Fruit fly (Drosophila melanogaster): Measurements from ENCODE around the gene CG5070.

CG5070 gene

dm6 chrX:17202498-17203162, at the start of gene CG5070, which contains the start of gene TTLL1A:
Gene CG5070 (plus strand): TSS chrX:17203112.
Gene TTLL1A (minus strand): TSS chrX:17202598.
- no peak for TF ChIP-seq CG17801 (GFP tag; optimal IDR thresholded peaks at IDR 0.05; ENCODE audit: partially characterized antibody)

- TF ChIP-seq CG17801 (GFP tag; optimal IDR thresholded peaks at IDR 0.05; ENCODE audit: partially characterized antibody) = no peak
Measured at dm6 chrX:17159116-17159515, 43.8 kb upstream of the CG5070 start, which contains the start of gene xmas. Gene xmas (minus strand): TSS chrX:17159306.

dm6 chrX:17159819-17160218, 43.1 kb upstream of the CG5070 start, which contains the start of gene baz:
Gene baz (plus strand): TSS chrX:17160006.
- no peak for TF ChIP-seq CG17801 (GFP tag; optimal IDR thresholded peaks at IDR 0.05; ENCODE audit: partially characterized antibody)

- no peak for TF ChIP-seq CG17801 (GFP tag; optimal IDR thresholded peaks at IDR 0.05; ENCODE audit: partially characterized antibody)
Measured at dm6 chrX:17160396-17161040, 42.4 kb upstream of the CG5070 start.

DNA sequence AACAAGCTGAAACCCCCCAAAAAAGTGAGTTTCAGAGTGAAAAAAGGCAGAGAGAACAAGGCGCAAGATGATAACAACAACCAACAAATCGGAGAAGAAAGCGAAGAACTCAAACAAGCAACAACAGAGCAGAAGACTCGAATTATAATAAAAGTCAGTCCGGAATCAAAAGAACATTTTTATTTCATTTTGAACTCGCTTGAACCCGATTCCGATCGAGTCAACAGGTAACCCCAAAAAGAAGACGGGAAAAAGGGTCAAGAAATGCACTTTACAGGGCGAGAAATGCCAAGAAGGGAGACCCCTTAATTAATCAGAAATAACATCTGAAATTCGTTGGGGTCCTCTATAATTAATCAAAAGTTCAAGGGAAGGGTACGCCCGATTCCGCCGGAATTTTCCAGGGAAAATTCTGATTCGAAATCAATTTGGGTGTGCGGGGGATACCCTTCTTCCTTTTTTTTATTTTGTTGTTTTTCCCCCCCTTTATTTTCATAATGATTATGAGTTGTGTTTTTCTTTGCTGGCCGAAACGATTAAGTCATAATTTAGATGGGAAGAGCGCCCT, 40.4 kb upstream of the CG5070 start:
- TF ChIP-seq CG17801 (GFP tag; optimal IDR thresholded peaks at IDR 0.05; ENCODE audit: partially characterized antibody) = no peak

dm6 chrX:17167304-17167703, 35.6 kb upstream of the CG5070 start:
- no peak for TF ChIP-seq CG17801 (GFP tag; optimal IDR thresholded peaks at IDR 0.05; ENCODE audit: partially characterized antibody)

DNA sequence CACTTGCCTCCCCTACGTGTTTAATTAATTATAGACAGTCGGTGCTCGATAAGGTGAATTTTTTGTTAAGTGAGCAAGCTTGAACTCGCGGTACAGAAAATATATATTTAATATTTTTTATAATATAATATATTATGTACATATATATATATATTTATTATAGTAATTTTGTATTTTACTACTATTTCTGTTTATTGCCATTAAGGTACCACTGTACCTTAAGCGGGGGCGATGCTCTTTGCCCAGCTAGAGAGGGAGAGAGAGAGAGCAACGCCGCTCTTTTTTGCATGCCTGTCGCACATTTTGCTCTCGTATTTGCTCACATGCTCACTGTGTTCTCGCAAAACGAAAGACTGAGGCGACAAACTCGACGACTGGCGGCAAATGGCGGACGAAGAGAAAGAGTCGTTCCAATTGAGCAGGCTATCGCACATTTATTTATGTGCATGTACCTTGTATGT, 32.4 kb upstream of the CG5070 start:
- TF ChIP-seq CG17801 (GFP tag; optimal IDR thresholded peaks at IDR 0.05; ENCODE audit: partially characterized antibody) = peak; percentile 10

DNA sequence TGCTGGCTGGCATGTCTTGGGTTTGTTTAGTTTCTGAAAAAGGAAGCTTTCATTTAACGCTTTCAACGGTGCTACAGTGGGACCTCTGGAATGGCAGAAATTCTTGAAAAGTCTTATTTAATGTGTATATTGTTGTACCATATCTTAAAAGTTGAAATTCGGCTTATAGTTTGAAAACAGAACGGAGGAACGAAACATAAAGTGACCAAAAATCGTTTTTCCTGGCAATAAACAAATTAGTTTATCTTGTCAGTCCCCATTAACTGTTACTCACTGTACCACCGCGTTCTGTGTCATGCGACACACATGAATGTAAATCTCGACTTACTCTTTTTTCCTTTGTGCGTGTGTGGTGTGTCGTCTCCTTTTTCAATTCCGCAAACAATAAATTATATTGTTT, 30.8 kb upstream of the CG5070 start:
- no peak for TF ChIP-seq CG17801 (GFP tag; optimal IDR thresholded peaks at IDR 0.05; ENCODE audit: partially characterized antibody)

dm6 chrX:17172777-17173315, 30.1 kb upstream of the CG5070 start:
- no peak for TF ChIP-seq CG17801 (GFP tag; optimal IDR thresholded peaks at IDR 0.05; ENCODE audit: partially characterized antibody)

DNA sequence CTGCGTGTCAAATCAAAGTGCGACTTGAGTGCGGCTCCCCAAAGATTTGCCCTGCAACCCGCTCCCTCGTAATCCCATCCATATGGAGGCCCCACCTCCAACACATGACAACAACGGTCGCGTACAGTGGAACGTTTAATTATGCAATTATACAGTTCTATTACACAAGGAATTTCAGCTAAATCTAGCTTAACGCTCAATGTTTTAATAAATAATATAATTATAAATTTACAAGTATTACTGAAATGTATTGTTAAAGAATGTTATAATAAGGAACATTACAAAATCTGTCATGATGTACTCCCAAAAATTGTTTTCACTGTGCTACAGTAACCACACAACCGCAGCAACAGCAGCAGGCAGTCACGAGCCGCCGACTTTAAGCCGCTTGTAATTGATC, 28.8 kb upstream of the CG5070 start:
- no peak for TF ChIP-seq CG17801 (GFP tag; optimal IDR thresholded peaks at IDR 0.05; ENCODE audit: partially characterized antibody)

DNA sequence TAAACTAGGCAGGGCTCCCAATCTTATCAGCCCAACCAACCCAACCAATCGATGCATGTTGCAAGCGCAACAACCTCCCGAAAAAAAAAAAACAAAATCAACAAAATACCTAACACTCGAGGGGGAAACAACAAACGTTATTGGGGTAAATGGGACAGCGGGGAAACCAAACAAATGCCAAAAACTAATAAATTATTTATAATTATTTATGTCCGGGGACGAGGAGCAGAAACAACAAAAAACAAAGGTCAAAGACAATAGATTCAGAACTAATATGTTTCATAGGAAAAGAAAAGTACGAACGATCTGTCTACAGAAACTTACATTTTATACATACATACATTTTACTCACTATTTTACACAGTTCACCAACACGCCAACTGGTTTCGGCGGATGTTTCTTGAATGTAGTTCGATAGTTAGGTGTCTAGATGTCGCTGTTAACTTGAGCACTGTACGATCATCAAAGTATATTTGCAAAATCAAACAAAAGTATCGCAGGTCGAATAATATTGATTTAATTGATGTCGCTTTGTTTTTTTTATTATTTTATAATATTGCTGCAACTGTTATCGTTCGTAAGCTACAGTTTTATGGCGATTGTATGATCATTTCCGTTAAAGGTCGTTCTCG, 27.2 kb upstream of the CG5070 start:
- no peak for TF ChIP-seq CG17801 (GFP tag; optimal IDR thresholded peaks at IDR 0.05; ENCODE audit: partially characterized antibody)

DNA sequence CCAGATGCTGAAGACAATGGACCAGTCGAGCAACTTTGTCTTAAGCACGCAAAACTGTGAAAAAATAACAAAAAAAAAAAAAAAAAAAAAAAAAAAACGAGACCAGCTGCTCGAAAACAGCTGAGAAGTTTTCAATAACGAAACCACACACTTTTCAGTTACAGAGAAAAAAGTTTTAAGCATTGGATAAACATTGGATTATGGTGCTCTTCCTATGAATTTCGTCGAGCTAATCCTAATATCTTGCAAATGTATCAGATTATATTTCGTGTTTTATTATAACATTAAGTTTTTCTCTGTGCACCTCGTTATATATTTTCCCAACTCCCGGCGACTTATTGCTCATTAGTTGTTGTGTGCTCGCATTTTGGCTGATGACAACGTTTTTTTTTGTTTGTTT, 26.4 kb upstream of the CG5070 start:
- TF ChIP-seq CG17801 (GFP tag; optimal IDR thresholded peaks at IDR 0.05; ENCODE audit: partially characterized antibody) = no peak

- no peak for TF ChIP-seq CG17801 (GFP tag; optimal IDR thresholded peaks at IDR 0.05; ENCODE audit: partially characterized antibody)
Measured at dm6 chrX:17177606-17178005, 25.3 kb upstream of the CG5070 start.

DNA sequence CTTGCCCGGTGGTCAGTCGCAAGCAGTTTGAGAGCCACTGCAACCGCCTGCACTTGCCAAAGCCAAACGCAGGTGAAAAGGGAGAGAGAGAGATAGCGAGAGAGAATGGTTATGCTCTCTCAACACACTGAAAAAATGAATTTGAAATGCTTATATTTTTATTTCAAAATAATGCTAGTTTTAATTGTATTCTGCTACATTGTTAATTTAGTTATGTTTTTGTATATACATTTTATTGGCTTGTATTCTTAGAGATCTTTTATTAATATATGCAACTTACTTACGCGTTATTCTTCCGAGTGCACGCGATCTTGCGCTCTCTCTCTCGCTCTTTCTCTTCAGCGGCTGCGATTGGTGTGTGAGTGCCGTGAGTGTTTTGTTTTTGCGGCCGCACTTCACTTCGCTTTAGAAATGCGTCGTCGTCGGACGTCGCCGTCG, 24.4 kb upstream of the CG5070 start:
- TF ChIP-seq CG17801 (GFP tag; optimal IDR thresholded peaks at IDR 0.05; ENCODE audit: partially characterized antibody) = peak; percentile 99

DNA sequence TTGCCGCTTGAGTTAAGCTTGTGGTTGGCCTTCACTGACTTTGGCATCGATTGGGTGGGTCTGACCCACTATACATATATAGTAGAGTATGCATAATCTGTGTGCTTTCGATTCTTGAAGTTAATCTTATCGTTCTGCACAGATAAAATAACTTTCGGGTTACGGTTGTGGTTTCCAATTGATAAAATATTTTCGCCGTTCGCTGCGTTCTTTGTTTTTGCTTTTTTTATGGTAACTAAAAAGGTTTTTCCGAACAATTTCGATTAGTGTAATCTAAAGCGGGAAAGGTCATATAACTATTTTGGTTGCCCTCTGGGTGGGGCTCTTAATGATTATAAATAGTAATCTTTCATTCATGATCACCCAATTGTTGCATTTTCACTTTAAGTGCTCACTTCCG, 22.4 kb upstream of the CG5070 start:
- TF ChIP-seq CG17801 (GFP tag; optimal IDR thresholded peaks at IDR 0.05; ENCODE audit: partially characterized antibody) = no peak

Measured in ovary, adult (tissue).